Worm (Caenorhabditis elegans): ENCODE data around the gene fipr-10.

DNA sequence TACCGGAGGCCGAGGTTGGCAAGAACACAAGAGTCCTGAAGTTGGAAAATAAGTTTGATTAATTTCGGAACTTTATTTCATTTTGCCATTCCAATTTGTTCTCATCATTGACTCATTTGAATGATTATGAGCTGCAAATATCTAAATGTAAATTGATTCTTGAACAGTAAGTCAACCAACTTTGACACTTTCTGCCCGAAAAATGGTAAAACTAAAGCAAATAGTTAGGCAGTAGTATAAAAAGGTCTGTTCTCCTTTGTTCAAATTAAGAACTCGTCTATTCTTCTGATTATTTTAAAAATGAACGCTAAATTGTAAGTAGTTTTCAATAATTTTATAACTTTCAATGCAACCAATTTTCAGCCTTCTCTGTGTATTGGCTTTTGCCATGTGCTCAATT, 29.1 kb downstream of the fipr-10 start, which contains the start of gene fipr-12:
- TF ChIP-seq aha-1 (tag; optimal IDR thresholded peaks at IDR 0.05): no peak
- TF ChIP-seq unc-62 (GFP tag; optimal IDR thresholded peaks at IDR 0.05): no peak
- no peak for TF ChIP-seq ces-1 (GFP tag; optimal IDR thresholded peaks at IDR 0.05)
- TF ChIP-seq sptf-1 (tag; optimal IDR thresholded peaks at IDR 0.05): no peak
- TF ChIP-seq fos-1 (tag; optimal IDR thresholded peaks at IDR 0.05): no peak
- TF ChIP-seq lir-3 (tag; optimal IDR thresholded peaks at IDR 0.05; ENCODE audit: poor library complexity): no peak
- TF ChIP-seq lin-39 (tag; optimal IDR thresholded peaks at IDR 0.05): no peak
- no peak for TF ChIP-seq nhr-12 (tag; optimal IDR thresholded peaks at IDR 0.05)
- no peak for TF ChIP-seq sup-37 (GFP tag; optimal IDR thresholded peaks at IDR 0.05)
- no peak for TF ChIP-seq lin-14 (GFP tag; optimal IDR thresholded peaks at IDR 0.05)
- no peak for TF ChIP-seq snpc-4 (tag; optimal IDR thresholded peaks at IDR 0.05)
- no peak for TF ChIP-seq dpl-1 (GFP tag; optimal IDR thresholded peaks at IDR 0.05)
- no peak for TF ChIP-seq unc-130 (tag; optimal IDR thresholded peaks at IDR 0.05)
- TF ChIP-seq tbx-2 (tag; optimal IDR thresholded peaks at IDR 0.05): no peak

All from whole organism, L1 larva.